Worm (Caenorhabditis elegans) whole organism, mixed stage, embryonic: Measurements from ENCODE around the gene F49F1.7.
"Not testable (repeated sequence)": the region's sequence is repeated elsewhere in the genome, so short reads cannot be mapped to it uniquely, and the experiment has no call there.

Experiments
- M03D4.4 ChIP-seq: sonication (generic microtip); optimal IDR thresholded peaks from 2 replicates; lab custom pipeline; 2017; ENCODE audit warnings: mild to moderate bottlenecking, missing genetic modification characterization, missing compliant biosample characterization
- bed-3 ChIP-seq: fragments of 200-800 bp; sonication (Bioruptor generic); optimal IDR thresholded peaks from 3 replicates; lab custom pipeline; 2018; ENCODE audit warnings: mild to moderate bottlenecking, missing genetic modification characterization, moderate library complexity, missing compliant biosample characterization
- blmp-1 ChIP-seq: fragments of 150-350 bp; optimal IDR thresholded peaks from 2 replicates; lab custom pipeline; 2014; ENCODE audit warnings: missing biosample characterization, missing genetic modification characterization
- ceh-39 ChIP-seq: fragments of 150-350 bp; optimal IDR thresholded peaks from 2 replicates; lab custom pipeline; 2014; ENCODE audit warnings: missing biosample characterization, missing genetic modification characterization
- ceh-43 ChIP-seq: fragments of 200-800 bp; sonication (Bioruptor generic); optimal IDR thresholded peaks from 2 replicates; lab custom pipeline; 2018; ENCODE audit warnings: mild to moderate bottlenecking, missing genetic modification characterization, moderate library complexity, missing compliant biosample characterization
- ces-1 ChIP-seq: fragments of 150-350 bp; optimal IDR thresholded peaks from 2 replicates; lab custom pipeline; 2014; ENCODE audit warnings: missing biosample characterization, missing genetic modification reagents, missing genetic modification characterization
- elt-1 ChIP-seq: sonication (generic microtip); optimal IDR thresholded peaks from 2 replicates; lab custom pipeline; 2017; ENCODE audit warnings: missing genetic modification characterization, mild to moderate bottlenecking, missing compliant biosample characterization, antibody characterized with exemption, moderate library complexity, borderline replicate concordance; ENCODE audit not compliant: insufficient read depth
- elt-3 ChIP-seq: fragments of 150-350 bp; optimal IDR thresholded peaks from 2 replicates; lab custom pipeline; 2014; ENCODE audit warnings: missing biosample characterization, missing genetic modification characterization
- flh-1 ChIP-seq: fragments of 200-800 bp; sonication (Bioruptor generic); optimal IDR thresholded peaks from 2 replicates; lab custom pipeline; 2018; ENCODE audit warnings: mild to moderate bottlenecking, missing genetic modification characterization, moderate library complexity, missing compliant biosample characterization
- ham-2 ChIP-seq: fragments of 200-800 bp; sonication (Bioruptor generic); optimal IDR thresholded peaks from 2 replicates; lab custom pipeline; 2018; ENCODE audit warnings: mild to moderate bottlenecking, missing genetic modification characterization, missing compliant biosample characterization
- lin-13 ChIP-seq: fragments of 150-350 bp; optimal IDR thresholded peaks from 2 replicates; lab custom pipeline; 2014; ENCODE audit warnings: missing biosample characterization, missing genetic modification characterization
- lin-32 ChIP-seq: fragments of 200-800 bp; sonication (Bioruptor generic); optimal IDR thresholded peaks from 2 replicates; lab custom pipeline; 2018; ENCODE audit warnings: mild to moderate bottlenecking, missing genetic modification characterization, missing compliant biosample characterization
- lsy-2 ChIP-seq: fragments of 150-350 bp; optimal IDR thresholded peaks from 2 replicates; lab custom pipeline; 2014; ENCODE audit warnings: missing biosample characterization, missing genetic modification characterization
- mab-5 ChIP-seq: fragments of 150-350 bp; optimal IDR thresholded peaks from 2 replicates; lab custom pipeline; 2014; ENCODE audit warnings: missing biosample characterization, missing genetic modification characterization
- mep-1 ChIP-seq: fragments of 150-350 bp; optimal IDR thresholded peaks from 2 replicates; lab custom pipeline; 2017; ENCODE audit warnings: missing biosample characterization, missing genetic modification reagents, missing genetic modification characterization, inconsistent platforms
- nhr-12 ChIP-seq: fragments of 150-350 bp; optimal IDR thresholded peaks from 2 replicates; lab custom pipeline; 2014; ENCODE audit warnings: missing biosample characterization, missing genetic modification characterization
- nhr-237 ChIP-seq: fragments of 150-350 bp; optimal IDR thresholded peaks from 2 replicates; lab custom pipeline; 2014; ENCODE audit warnings: missing biosample characterization, missing genetic modification characterization
- nhr-28 ChIP-seq: fragments of 150-350 bp; optimal IDR thresholded peaks from 2 replicates; lab custom pipeline; 2014; ENCODE audit warnings: missing biosample characterization, missing genetic modification characterization
- pha-4 ChIP-seq: fragments of 150-350 bp; optimal IDR thresholded peaks from 2 replicates; lab custom pipeline; 2018; ENCODE audit warnings: missing biosample characterization, missing genetic modification reagents, missing genetic modification characterization
- sem-2 ChIP-seq: fragments of 200-800 bp; sonication (Bioruptor generic); optimal IDR thresholded peaks from 2 replicates; lab custom pipeline; 2018; ENCODE audit warnings: mild to moderate bottlenecking, missing genetic modification characterization, missing compliant biosample characterization
- snpc-4 ChIP-seq: fragments of 150-350 bp; optimal IDR thresholded peaks from 2 replicates; lab custom pipeline; 2014; ENCODE audit warnings: missing biosample characterization, missing genetic modification characterization
- tbx-8 ChIP-seq: fragments of 200-800 bp; sonication (Bioruptor generic); optimal IDR thresholded peaks from 2 replicates; lab custom pipeline; 2018; ENCODE audit warnings: mild to moderate bottlenecking, missing genetic modification characterization, moderate library complexity, missing compliant biosample characterization
- unc-120 ChIP-seq: sonication (generic microtip); optimal IDR thresholded peaks from 2 replicates; lab custom pipeline; 2017; ENCODE audit warnings: missing genetic modification characterization, missing compliant biosample characterization; ENCODE audit not compliant: poor library complexity, severe bottlenecking
- unc-39 ChIP-seq: fragments of 150-350 bp; optimal IDR thresholded peaks from 2 replicates; lab custom pipeline; 2014; ENCODE audit warnings: missing biosample characterization, missing genetic modification characterization
- unc-62 ChIP-seq: fragments of 150-350 bp; optimal IDR thresholded peaks from 2 replicates; lab custom pipeline; 2014; ENCODE audit warnings: missing biosample characterization, missing genetic modification reagents, missing genetic modification characterization
- zip-8 ChIP-seq: fragments of 150-350 bp; optimal IDR thresholded peaks from 2 replicates; lab custom pipeline; 2014; ENCODE audit warnings: missing biosample characterization, missing genetic modification characterization
- ztf-11 ChIP-seq: fragments of 150-350 bp; optimal IDR thresholded peaks from 2 replicates; lab custom pipeline; 2014; ENCODE audit warnings: missing biosample characterization, missing genetic modification characterization

F49F1.7 gene

ce11 chrIV:4147891-4148290 lies 22.3 kb upstream of the F49F1.7 start:
- no peak for TF ChIP-seq unc-62
- no peak for TF ChIP-seq tbx-8 (GFP tag; lab: Kevin White, UChicago)
- TF ChIP-seq elt-1 (tag; lab: Kevin White, UChicago): no peak
- no peak for TF ChIP-seq snpc-4 (tag; lab: Kevin White, UChicago)
- no peak for TF ChIP-seq lsy-2 (tag; lab: Kevin White, UChicago)
- no peak for TF ChIP-seq elt-3 (tag; lab: Kevin White, UChicago)
- no peak for TF ChIP-seq unc-120 (tag; lab: Kevin White, UChicago)
- TF ChIP-seq zip-8 (tag; lab: Kevin White, UChicago): no peak
- TF ChIP-seq ztf-11 (tag; lab: Kevin White, UChicago): no peak
- TF ChIP-seq mab-5 (tag; lab: Kevin White, UChicago): no peak
- TF ChIP-seq ham-2: no peak
- no peak for TF ChIP-seq sem-2
- no peak for TF ChIP-seq unc-39 (tag; lab: Kevin White, UChicago)
- TF ChIP-seq nhr-28 (tag; lab: Kevin White, UChicago): no peak
- TF ChIP-seq blmp-1: no peak
- TF ChIP-seq flh-1 (GFP tag; lab: Kevin White, UChicago): no peak
- no peak for TF ChIP-seq lin-13 (tag; lab: Kevin White, UChicago)

ce11 chrIV:4144784-4145183 lies 19.2 kb upstream of the F49F1.7 start, which contains the start of gene R07C12.3:
Gene R07C12.3 (plus strand): TSS chrIV:4145084.
- TF ChIP-seq ceh-39 (no peak), nhr-28 (tag; lab: Kevin White, UChicago) (no peak), lin-32 (no peak), pha-4 (tag; lab: Kevin White, UChicago) (no peak)

- not testable (repeated sequence) for TF ChIP-seq lin-32; snpc-4 (tag; lab: Kevin White, UChicago); ham-2
Observed at ce11 chrIV:4142986-4143385, 17.4 kb upstream of the F49F1.7 start, which contains the start of gene F49F1.12. Gene F49F1.12 (minus strand): TSS chrIV:4143086.

- TF ChIP-seq ces-1 (no peak), unc-120 (tag; lab: Kevin White, UChicago) (no peak), ztf-11 (tag; lab: Kevin White, UChicago) (no peak), unc-62 (no peak), lin-13 (tag; lab: Kevin White, UChicago) (no peak), mab-5 (tag; lab: Kevin White, UChicago) (no peak), ham-2 (no peak), ceh-39 (no peak), lsy-2 (tag; lab: Kevin White, UChicago) (no peak), sem-2 (no peak), nhr-12 (tag; lab: Kevin White, UChicago) (no peak), bed-3 (no peak), lin-32 (no peak), M03D4.4 (tag; lab: Kevin White, UChicago) (no peak), zip-8 (tag; lab: Kevin White, UChicago) (no peak), flh-1 (GFP tag; lab: Kevin White, UChicago) (no peak), nhr-237 (tag; lab: Kevin White, UChicago) (no peak)
Observed at ce11 chrIV:4141311-4141710, 15.8 kb upstream of the F49F1.7 start, which contains the start of gene F49F1.11. Gene F49F1.11 (minus strand): TSS chrIV:4141411.

- TF ChIP-seq elt-1 (tag; lab: Kevin White, UChicago) (no peak), sem-2 (no peak), mep-1 (tag; lab: Kevin White, UChicago) (no peak), mab-5 (tag; lab: Kevin White, UChicago) (no peak), bed-3 (no peak), unc-62 (no peak), lsy-2 (tag; lab: Kevin White, UChicago) (no peak), pha-4 (tag; lab: Kevin White, UChicago) (no peak)
Observed at ce11 chrIV:4140265-4140664, 14.7 kb upstream of the F49F1.7 start, which contains the start of gene F49F1.18. Gene F49F1.18 (minus strand): TSS chrIV:4140365.

- TF ChIP-seq nhr-237 (tag; lab: Kevin White, UChicago) (no peak), ceh-43 (no peak)
- TF ChIP-seq, all 35 proteins: peak for 0
Observed at ce11 chrIV:4139022-4139421, 13.5 kb upstream of the F49F1.7 start, which contains the start of gene F49F1.10. Gene F49F1.10 (minus strand): TSS chrIV:4139122.
